Fruit fly (Drosophila melanogaster) whole organism, embryonic: Measurements from ENCODE around the gene CG14410.

Experiments
- ATbp ChIP-seq: fragments of 200-800 bp; sonication (Bioruptor generic); optimal IDR thresholded peaks from 2 replicates; lab custom pipeline; 2017; ENCODE audit warnings: missing biosample characterization, mild to moderate bottlenecking, missing genetic modification characterization, missing genetic modification reagents
- Atf6 ChIP-seq: fragments of 200-800 bp; sonication (Bioruptor generic); IDR thresholded peaks from 2 replicates; pipeline ENCODE4 v1.3.6; 2022; ENCODE audit warnings: missing biosample characterization, missing genetic modification characterization
- CG12219 ChIP-seq: fragments of 200-800 bp; sonication (Bioruptor generic); optimal IDR thresholded peaks from 3 replicates; lab custom pipeline; 2018; ENCODE audit warnings: missing biosample characterization, mild to moderate bottlenecking, missing genetic modification characterization
- CG12659 ChIP-seq: fragments of 200-800 bp; sonication (Bioruptor generic); optimal IDR thresholded peaks from 3 replicates; lab custom pipeline; 2017; ENCODE audit warnings: mild to moderate bottlenecking, missing biosample characterization, missing genetic modification reagents, missing genetic modification characterization
- CG12744 ChIP-seq: fragments of 200-800 bp; sonication (Bioruptor generic); optimal IDR thresholded peaks from 2 replicates; lab custom pipeline; 2016; ENCODE audit warnings: missing biosample characterization, missing genetic modification characterization
- CG13123 ChIP-seq: fragments of 200-800 bp; sonication (Bioruptor generic); optimal IDR thresholded peaks from 2 replicates; lab custom pipeline; 2016; ENCODE audit warnings: missing biosample characterization, missing genetic modification characterization
- CG14965 ChIP-seq: fragments of 200-800 bp; sonication (Bioruptor generic); optimal IDR thresholded peaks from 2 replicates; lab custom pipeline; 2016; ENCODE audit warnings: missing biosample characterization, missing genetic modification characterization, borderline replicate concordance
- CG15073 ChIP-seq: fragments of 200-800 bp; sonication (Bioruptor generic); optimal IDR thresholded peaks from 2 replicates; lab custom pipeline; 2016; ENCODE audit warnings: missing biosample characterization, missing genetic modification characterization
- CG1529 ChIP-seq: fragments of 200-800 bp; sonication (Bioruptor generic); optimal IDR thresholded peaks from 3 replicates; lab custom pipeline; 2018; ENCODE audit warnings: missing biosample characterization, missing genetic modification characterization
- CG15601 ChIP-seq: fragments of 200-800 bp; sonication (Bioruptor generic); optimal IDR thresholded peaks from 3 replicates; lab custom pipeline; 2019; ENCODE audit warnings: missing biosample characterization, mild to moderate bottlenecking, missing genetic modification characterization, moderate library complexity
- CG1602 ChIP-seq: fragments of 200-800 bp; sonication (Bioruptor generic); optimal IDR thresholded peaks from 3 replicates; lab custom pipeline; 2016; ENCODE audit warnings: missing biosample characterization, missing genetic modification characterization
- CG18619 ChIP-seq: fragments of 200-800 bp; sonication (Bioruptor generic); optimal IDR thresholded peaks from 3 replicates; lab custom pipeline; 2017; ENCODE audit warnings: missing biosample characterization, mild to moderate bottlenecking, missing genetic modification characterization
- CG2120 ChIP-seq: fragments of 200-800 bp; sonication (Bioruptor generic); optimal IDR thresholded peaks from 3 replicates; lab custom pipeline; 2016; ENCODE audit warnings: missing biosample characterization, missing genetic modification characterization
- CG2678 ChIP-seq: fragments of 200-800 bp; sonication (Bioruptor generic); optimal IDR thresholded peaks from 3 replicates; lab custom pipeline; 2019; ENCODE audit warnings: missing biosample characterization, mild to moderate bottlenecking, missing genetic modification characterization, moderate library complexity
- CG30403 ChIP-seq: fragments of 200-800 bp; sonication (Bioruptor generic); optimal IDR thresholded peaks from 3 replicates; lab custom pipeline; 2016; ENCODE audit warnings: missing biosample characterization, missing genetic modification characterization
- CG3847 ChIP-seq: fragments of 200-800 bp; sonication (Bioruptor generic); IDR thresholded peaks from 2 replicates; pipeline ENCODE4 v1.3.6; 2022; ENCODE audit warnings: missing biosample characterization, missing genetic modification characterization
- CG9437 ChIP-seq: fragments of 200-800 bp; sonication (Bioruptor generic); optimal IDR thresholded peaks from 2 replicates; lab custom pipeline; 2018; ENCODE audit warnings: missing biosample characterization, mild to moderate bottlenecking, missing genetic modification characterization
- HLH3B ChIP-seq: fragments of 200-800 bp; sonication (Bioruptor generic); IDR thresholded peaks from 2 replicates; pipeline ENCODE4 v1.3.6; 2022; ENCODE audit warnings: missing biosample characterization, missing genetic modification characterization
- Hr51 ChIP-seq, 2 experiments: fragments of 200-800 bp; sonication (Bioruptor generic); optimal IDR thresholded peaks; 2 replicates in 1 of 2; 3 replicates in 1 of 2; lab custom pipeline; 2016 to 2018; ENCODE audit warnings: missing biosample characterization in 2 of 2, missing genetic modification characterization in 2 of 2, mild to moderate bottlenecking in 1 of 2, moderate library complexity in 1 of 2
- MBD-R2 ChIP-seq: fragments of 200-800 bp; sonication (Bioruptor generic); IDR thresholded peaks from 2 replicates; pipeline ENCODE4 v1.3.6; 2022; ENCODE audit warnings: missing biosample characterization, missing genetic modification characterization
- Oli ChIP-seq: fragments of 200-800 bp; sonication (Bioruptor generic); optimal IDR thresholded peaks from 2 replicates; lab custom pipeline; 2018; ENCODE audit warnings: missing biosample characterization, mild to moderate bottlenecking, missing genetic modification characterization, moderate library complexity
- Six4 ChIP-seq: fragments of 200-800 bp; sonication (Bioruptor generic); optimal IDR thresholded peaks from 2 replicates; lab custom pipeline; 2016; ENCODE audit warnings: missing biosample characterization, missing genetic modification characterization
- Sox102F ChIP-seq: fragments of 200-800 bp; sonication (Bioruptor generic); optimal IDR thresholded peaks from 2 replicates; lab custom pipeline; 2018; ENCODE audit warnings: missing biosample characterization, mild to moderate bottlenecking, missing genetic modification characterization, moderate library complexity
- az2 ChIP-seq: fragments of 200-800 bp; sonication (Bioruptor generic); optimal IDR thresholded peaks from 3 replicates; lab custom pipeline; 2016; ENCODE audit warnings: missing biosample characterization, missing genetic modification characterization
- chinmo ChIP-seq: fragments of 200-800 bp; sonication (Bioruptor generic); IDR thresholded peaks from 4 replicates; pipeline ENCODE4 v1.3.6; 2022; ENCODE audit warnings: missing biosample characterization, missing genetic modification characterization; ENCODE audit not compliant: partially characterized antibody
- chn ChIP-seq: fragments of 200-800 bp; sonication (Bioruptor generic); optimal IDR thresholded peaks from 2 replicates; lab custom pipeline; 2016; ENCODE audit warnings: missing biosample characterization, missing genetic modification characterization
- dati ChIP-seq: fragments of 200-800 bp; sonication (Bioruptor generic); IDR thresholded peaks from 2 replicates; pipeline ENCODE4 v1.3.6; 2022; ENCODE audit warnings: missing biosample characterization, missing genetic modification characterization
- dmrt99B ChIP-seq: fragments of 200-800 bp; sonication (Bioruptor generic); optimal IDR thresholded peaks from 2 replicates; lab custom pipeline; 2018; ENCODE audit warnings: missing biosample characterization, mild to moderate bottlenecking, missing genetic modification characterization, moderate library complexity
- dysf ChIP-seq: fragments of 200-800 bp; sonication (Bioruptor generic); IDR thresholded peaks from 3 replicates; pipeline ENCODE4 v1.3.6; 2022; ENCODE audit warnings: missing biosample characterization, missing genetic modification characterization
- esg ChIP-seq: fragments of 200-800 bp; sonication (Bioruptor generic); conservative IDR thresholded peaks from 2 replicates; pipeline ENCODE4 v1.3.6; 2022; ENCODE audit warnings: missing biosample characterization, missing genetic modification characterization
- ewg ChIP-seq: fragments of 200-800 bp; sonication (Bioruptor generic); optimal IDR thresholded peaks from 3 replicates; lab custom pipeline; 2017; ENCODE audit warnings: mild to moderate bottlenecking, missing biosample characterization, missing genetic modification reagents, missing genetic modification characterization
- fd102C ChIP-seq: fragments of 200-800 bp; sonication (Bioruptor generic); optimal IDR thresholded peaks from 2 replicates; lab custom pipeline; 2018; ENCODE audit warnings: missing biosample characterization, mild to moderate bottlenecking, missing genetic modification characterization, moderate library complexity
- gcm ChIP-seq: fragments of 200-800 bp; sonication (Bioruptor generic); optimal IDR thresholded peaks from 2 replicates; lab custom pipeline; 2019; ENCODE audit warnings: missing biosample characterization, mild to moderate bottlenecking, missing genetic modification characterization, moderate library complexity
- gem ChIP-seq: fragments of 200-800 bp; sonication (Bioruptor generic); optimal IDR thresholded peaks from 2 replicates; lab custom pipeline; 2019; ENCODE audit warnings: missing biosample characterization, mild to moderate bottlenecking, missing genetic modification characterization, moderate library complexity
- hkb ChIP-seq, 2 experiments: fragments of 200-800 bp in 1 of 2; fragments of >200 bp in 1 of 2; sonication (Bioruptor generic) in 1 of 2; IDR thresholded peaks in 1 of 2; optimal IDR thresholded peaks in 1 of 2; 2 replicates each; pipeline versions ENCODE4 v1.3.6 to Lab custom; 2017 to 2022; ENCODE audit warnings: missing biosample characterization in 1 of 2, missing genetic modification characterization in 1 of 2
- ind ChIP-seq: fragments of 200-800 bp; sonication (Bioruptor generic); optimal IDR thresholded peaks from 3 replicates; lab custom pipeline; 2016; ENCODE audit warnings: missing biosample characterization, missing genetic modification characterization
- inv ChIP-seq: fragments of 200-800 bp; sonication (Bioruptor generic); IDR thresholded peaks from 2 replicates; pipeline ENCODE4 v1.3.6; 2022; ENCODE audit warnings: missing biosample characterization, missing genetic modification characterization; ENCODE audit not compliant: partially characterized antibody
- knrl ChIP-seq: fragments of 200-800 bp; sonication (Bioruptor generic); IDR thresholded peaks from 3 replicates; pipeline ENCODE4 v1.3.6; 2022; ENCODE audit warnings: missing biosample characterization, missing genetic modification characterization; ENCODE audit not compliant: partially characterized antibody
- row ChIP-seq: fragments of 200-800 bp; sonication (Bioruptor generic); IDR thresholded peaks from 3 replicates; pipeline ENCODE4 v1.3.6; 2022; ENCODE audit warnings: missing biosample characterization, missing genetic modification characterization
- scrt ChIP-seq: fragments of 200-800 bp; sonication (Bioruptor generic); optimal IDR thresholded peaks from 2 replicates; lab custom pipeline; 2018; ENCODE audit warnings: missing biosample characterization, mild to moderate bottlenecking, missing genetic modification characterization, moderate library complexity
- sens ChIP-seq: fragments of 200-800 bp; sonication (Bioruptor generic); peaks from one replicate; lab custom pipeline; 2016; ENCODE audit warnings: missing biosample characterization, missing genetic modification characterization
- seq ChIP-seq: fragments of 200-800 bp; sonication (Bioruptor generic); IDR thresholded peaks from 2 replicates; pipeline ENCODE4 v1.3.6; 2022; ENCODE audit warnings: missing biosample characterization, missing genetic modification characterization
- shn ChIP-seq: fragments of 200-800 bp; sonication (Bioruptor generic); optimal IDR thresholded peaks from 3 replicates; lab custom pipeline; 2016; ENCODE audit warnings: missing biosample characterization, missing genetic modification characterization
- slbo ChIP-seq: fragments of 200-800 bp; sonication (Bioruptor generic); IDR thresholded peaks from 2 replicates; pipeline ENCODE4 v1.3.6; 2022; ENCODE audit warnings: missing biosample characterization, missing genetic modification characterization
- slp2 ChIP-seq: fragments of 200-800 bp; sonication (Bioruptor generic); optimal IDR thresholded peaks from 2 replicates; lab custom pipeline; 2016; ENCODE audit warnings: missing biosample characterization, missing genetic modification characterization
- tio ChIP-seq: fragments of 200-800 bp; sonication (Bioruptor generic); optimal IDR thresholded peaks from 2 replicates; lab custom pipeline; 2017; ENCODE audit warnings: missing biosample characterization, missing genetic modification characterization, inconsistent platforms
- wdn ChIP-seq: fragments of 200-800 bp; sonication (Bioruptor generic); IDR thresholded peaks from 2 replicates; pipeline ENCODE4 v1.3.6; 2022; ENCODE audit warnings: missing biosample characterization, missing genetic modification characterization
- zen ChIP-seq: fragments of 200-800 bp; sonication (Bioruptor generic); optimal IDR thresholded peaks from 3 replicates; lab custom pipeline; 2018; ENCODE audit warnings: missing biosample characterization, mild to moderate bottlenecking, missing genetic modification characterization, moderate library complexity
- zfh2 ChIP-seq: fragments of 200-800 bp; sonication (Bioruptor generic); optimal IDR thresholded peaks from 2 replicates; lab custom pipeline; 2016; ENCODE audit warnings: missing biosample characterization, missing genetic modification characterization

Gene CG14410

dm6 chrX:14810433-14810832 lies 26.1 kb upstream of the CG14410 start (continued):
- TF ChIP-seq CG9437 (GFP tag; lab: Kevin White, UChicago) (no peak), knrl (GFP tag; lab: Robert Waterston, UW) (no peak), CG18619 (GFP tag; lab: Kevin White, UChicago) (no peak), ewg (GFP tag; lab: Kevin White, UChicago) (no peak), CG1529 (GFP tag; lab: Kevin White, UChicago) (no peak), Oli (tag; lab: Kevin White, UChicago) (no peak), CG15601 (tag; lab: Kevin White, UChicago) (no peak), dati (GFP tag; lab: Robert Waterston, UW) (no peak), seq (GFP tag; lab: Robert Waterston, UW) (no peak), chn (no peak), fd102C (no peak), CG1602 (no peak), zen (no peak), scrt (GFP tag; lab: Kevin White, UChicago) (no peak)

- TF ChIP-seq dmrt99B (tag; lab: Kevin White, UChicago) = peak; percentile 1
- TF ChIP-seq esg (GFP tag; lab: Robert Waterston, UW) = peak; percentile 11; the same call in 1 of the 2 replicates
- TF ChIP-seq ATbp (GFP tag; lab: Kevin White, UChicago) = no peak
- TF ChIP-seq slbo (GFP tag; lab: Robert Waterston, UW) = peak; percentile 54
- no peak for TF ChIP-seq Six4 (GFP tag; lab: Kevin White, UChicago)
- peak in 1 of 2 experiments; percentile 23 for TF ChIP-seq Hr51 (GFP tag; optimal IDR thresholded peaks at IDR 0.05; lab: Kevin White, UChicago)
- TF ChIP-seq Oli (tag; lab: Kevin White, UChicago) = peak; percentile 4
- peak; percentile 8 for TF ChIP-seq CG30403 (GFP tag; lab: Kevin White, UChicago)
- no peak for TF ChIP-seq gcm (GFP tag; lab: Kevin White, UChicago)
- peak; percentile 24 for TF ChIP-seq CG2678 (tag; lab: Kevin White, UChicago)
- no peak for TF ChIP-seq CG13123 (GFP tag; lab: Kevin White, UChicago)
- no peak for TF ChIP-seq CG12744 (GFP tag; lab: Kevin White, UChicago)
- TF ChIP-seq CG3847 (GFP tag; lab: Robert Waterston, UW) = 0 out of 2 replicates have a peak, but pooled peaks have one; percentile 25
- no peak for TF ChIP-seq CG12219 (GFP tag; lab: Kevin White, UChicago)
- no peak for TF ChIP-seq CG14965 (GFP tag; lab: Kevin White, UChicago)
- TF ChIP-seq tio (GFP tag; lab: Kevin White, UChicago) = peak; percentile 12
- peak; percentile 12 for TF ChIP-seq CG2120
- TF ChIP-seq chinmo (GFP tag; lab: Robert Waterston, UW) = no peak
- TF ChIP-seq shn = no peak
- TF ChIP-seq Sox102F (GFP tag; lab: Kevin White, UChicago) = peak; percentile 18
- TF ChIP-seq ind (GFP tag; lab: Kevin White, UChicago) = peak; percentile 5
- peak; percentile 18 for TF ChIP-seq gem (tag; lab: Kevin White, UChicago)
- TF ChIP-seq CG12659 (GFP tag; lab: Kevin White, UChicago) = no peak
- peak; percentile 50; the same call in 2 of the 3 replicates for TF ChIP-seq row (GFP tag; lab: Robert Waterston, UW)
- TF ChIP-seq MBD-R2 (GFP tag; lab: Robert Waterston, UW) = peak; percentile 18; the same call in 1 of the 2 replicates
- TF ChIP-seq Atf6 (GFP tag; lab: Robert Waterston, UW) = 0 out of 2 replicates have a peak, but pooled peaks have one; percentile 13
- peak; percentile 27; the same call in 1 of the 3 replicates for TF ChIP-seq dysf (GFP tag; lab: Robert Waterston, UW)
- no peak for TF ChIP-seq sens (GFP tag; lab: Kevin White, UChicago)
- TF ChIP-seq CG15073 = no peak
- peak; percentile 1 for TF ChIP-seq az2 (GFP tag; lab: Kevin White, UChicago)
- peak; percentile 12; the same call in 1 of the 2 replicates for TF ChIP-seq wdn
- peak; percentile 9 for TF ChIP-seq zfh2
- no peak for TF ChIP-seq inv (GFP tag; lab: Robert Waterston, UW)
- TF ChIP-seq CG1529 (GFP tag; lab: Kevin White, UChicago) = no peak
- TF ChIP-seq slp2 (GFP tag; lab: Kevin White, UChicago) = no peak
- no peak for TF ChIP-seq hkb (optimal IDR thresholded peaks at IDR 0.05; lab: Kevin White, UChicago)
- peak; percentile 56; the same call in 1 of the 2 replicates for TF ChIP-seq hkb (GFP tag; IDR thresholded peaks at IDR 0.05; lab: Robert Waterston, UW)
- TF ChIP-seq HLH3B (GFP tag; lab: Robert Waterston, UW) = 0 out of 2 replicates have a peak, but pooled peaks have one; percentile 13
Observed at dm6 chrX:14812239-14812638, 24.3 kb upstream of the CG14410 start.
